Worm (Caenorhabditis elegans) whole organism, L3 larva: ENCODE measurements around the gene gpla-1.

Experiments used
- R02D3.7 ChIP-seq: fragments of 150-350 bp; optimal IDR thresholded peaks from 2 replicates; lab custom pipeline; 2014; ENCODE audit warnings: missing biosample characterization, missing genetic modification characterization
- elt-2 ChIP-seq: sonication (generic microtip); optimal IDR thresholded peaks from 2 replicates; lab custom pipeline; 2016; ENCODE audit warnings: missing genetic modification reagents, mild to moderate bottlenecking, missing genetic modification characterization, missing compliant biosample characterization

DNA sequence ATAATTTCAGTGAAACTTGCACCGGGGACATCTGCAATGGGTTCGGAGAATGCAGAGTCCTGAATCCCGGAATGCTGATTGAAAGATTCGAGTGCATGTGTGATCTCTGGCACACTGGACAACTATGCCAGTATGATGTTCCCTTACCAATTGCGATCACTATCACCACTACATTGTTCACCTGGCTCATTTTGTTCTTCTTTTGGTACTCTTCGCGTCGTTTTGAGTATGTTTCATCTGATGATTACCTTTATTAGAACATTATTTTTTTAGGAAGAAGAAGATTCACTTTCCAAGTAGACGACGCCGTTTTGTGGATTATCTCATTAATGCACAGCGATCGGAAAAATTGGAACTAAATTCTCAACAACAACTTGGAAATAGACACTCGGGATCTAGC is 6.1 kb upstream of the gpla-1 start:
- TF ChIP-seq elt-2 (tag; lab: Kevin White, UChicago) (no peak), R02D3.7 (tag; lab: Kevin White, UChicago) (no peak)
